Worm (Caenorhabditis elegans): ENCODE results near the gene T02H6.9.

- TF ChIP-seq mep-1 (tag; optimal IDR thresholded peaks at IDR 0.05), result no peak
- no peak for TF ChIP-seq lin-15B (tag; optimal IDR thresholded peaks at IDR 0.05)
- TF ChIP-seq ceh-20 (GFP tag; IDR thresholded peaks at IDR 0.05), result no peak
- TF ChIP-seq zag-1 (tag; optimal IDR thresholded peaks at IDR 0.05), result no peak
- no peak for TF ChIP-seq ceh-82 (tag; optimal IDR thresholded peaks at IDR 0.05)
- no peak for TF ChIP-seq ama-1 (optimal IDR thresholded peaks at IDR 0.05)
- TF ChIP-seq fkh-10 (GFP tag; optimal IDR thresholded peaks at IDR 0.05), result no peak
These were observed 4.8 kb downstream of the T02H6.9 start, which contains the start of gene T02H6.6 for ce11 chrII:683467-683866.
